Worm (Caenorhabditis elegans) whole organism, L2 larva: ENCODE results near the gene nhr-141.

Experiments used
- C34F6.9 ChIP-seq: fragments of 150-350 bp; optimal IDR thresholded peaks from 2 replicates; lab custom pipeline; 2014; ENCODE audit warnings: missing biosample characterization, missing genetic modification characterization
- ceh-82 ChIP-seq: fragments of 150-350 bp; optimal IDR thresholded peaks from 2 replicates; lab custom pipeline; 2014; ENCODE audit warnings: missing biosample characterization, missing genetic modification characterization
- elt-3 ChIP-seq: sonication (generic microtip); optimal IDR thresholded peaks from 2 replicates; lab custom pipeline; 2017; ENCODE audit warnings: missing biosample characterization, missing genetic modification characterization
- lin-39 ChIP-seq: fragments of 150-350 bp; optimal IDR thresholded peaks from 2 replicates; lab custom pipeline; 2014; ENCODE audit warnings: missing biosample characterization, missing genetic modification reagents, missing genetic modification characterization
- mdl-1 ChIP-seq, 2 experiments: fragments of 150-350 bp in 1 of 2; sonication (generic microtip) in 1 of 2; optimal IDR thresholded peaks; 2 replicates each; lab custom pipeline; 2017; ENCODE audit warnings: missing biosample characterization in 2 of 2, missing genetic modification characterization in 2 of 2
- nhr-12 ChIP-seq: fragments of 150-350 bp; optimal IDR thresholded peaks from 2 replicates; lab custom pipeline; 2014; ENCODE audit warnings: missing biosample characterization, missing genetic modification characterization
- nhr-23 ChIP-seq: fragments of 150-350 bp; optimal IDR thresholded peaks from 2 replicates; lab custom pipeline; 2014; ENCODE audit warnings: missing biosample characterization, missing genetic modification reagents, missing genetic modification characterization
- nhr-77 ChIP-seq: fragments of 150-350 bp; optimal IDR thresholded peaks from 2 replicates; lab custom pipeline; 2014; ENCODE audit warnings: missing biosample characterization, missing genetic modification characterization
- unc-39 ChIP-seq: fragments of 150-350 bp; optimal IDR thresholded peaks from 2 replicates; lab custom pipeline; 2014; ENCODE audit warnings: missing biosample characterization, missing genetic modification characterization
- unc-62 ChIP-seq: fragments of 150-350 bp; optimal IDR thresholded peaks from 2 replicates; lab custom pipeline; 2014; ENCODE audit warnings: missing biosample characterization, missing genetic modification reagents, missing genetic modification characterization

DNA sequence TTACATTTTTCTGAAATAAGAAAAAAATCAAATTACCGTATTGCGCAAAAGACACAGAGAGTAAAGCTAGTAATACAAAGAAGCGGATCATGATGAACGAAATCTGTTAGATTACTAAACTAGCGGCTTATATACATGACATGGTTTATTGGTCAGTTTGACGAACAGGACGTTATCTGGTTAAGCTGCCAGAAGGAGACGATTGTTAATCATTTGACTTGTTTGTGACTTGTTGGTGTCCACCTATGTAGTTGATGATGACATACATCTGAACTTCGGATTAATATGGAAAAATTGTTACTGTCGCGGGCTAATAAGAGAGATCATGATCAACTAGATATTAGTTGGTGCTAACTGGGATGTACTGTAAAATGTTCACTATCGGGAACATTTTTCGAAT is 44.4 kb upstream of the nhr-141 start, which contains the start of gene cnc-9:
- no peak for TF ChIP-seq unc-39
- no peak for TF ChIP-seq lin-39 (tag; lab: Kevin White, UChicago)
- no peak for TF ChIP-seq elt-3
- TF ChIP-seq nhr-77 (tag; lab: Kevin White, UChicago) = no peak
- no peak for TF ChIP-seq C34F6.9 (tag; lab: Kevin White, UChicago)
- no peak for TF ChIP-seq nhr-23
- no peak for TF ChIP-seq unc-62 (GFP tag; lab: Kevin White, UChicago)
- no peak for TF ChIP-seq mdl-1 (tag; optimal IDR thresholded peaks at IDR 0.05; lab: Kevin White, UChicago)
- TF ChIP-seq ceh-82 (tag; lab: Kevin White, UChicago) = no peak
- TF ChIP-seq nhr-12 = no peak
